Fruit fly (Drosophila melanogaster) whole organism, embryonic: ENCODE results near the gene CG31287.

Source experiments
- CG4328 ChIP-seq: fragments of 200-800 bp; sonication (Bioruptor generic); optimal IDR thresholded peaks from 3 replicates; lab custom pipeline; 2017; ENCODE audit warnings: missing biosample characterization, missing genetic modification reagents, missing genetic modification characterization
- crp ChIP-seq, 2 experiments: fragments of 200-800 bp; sonication (Bioruptor generic); optimal IDR thresholded peaks; 2 replicates in 1 of 2; 3 replicates in 1 of 2; lab custom pipeline; 2017; ENCODE audit warnings: missing biosample characterization in 2 of 2, missing genetic modification characterization in 2 of 2, mild to moderate bottlenecking in 1 of 2, moderate library complexity in 1 of 2

dm6 chr3R:16232569-16232968 is 29.4 kb downstream of the CG31287 start:
- TF ChIP-seq crp (GFP tag; optimal IDR thresholded peaks at IDR 0.05; lab: Kevin White, UChicago): no peak
- TF ChIP-seq CG4328 (GFP tag; lab: Kevin White, UChicago): no peak
